Worm (Caenorhabditis elegans) whole organism, early embryonic: ENCODE measurements around the gene gegf-1.

ENCODE experiments used
- F13C5.2 ChIP-seq: sonication (generic microtip); optimal IDR thresholded peaks from 2 replicates; lab custom pipeline; 2017; ENCODE audit warnings: mild to moderate bottlenecking, missing genetic modification characterization, inconsistent platforms, missing compliant biosample characterization
- aly-1 ChIP-seq: sonication (generic microtip); optimal IDR thresholded peaks from 2 replicates; lab custom pipeline; 2016; ENCODE audit warnings: missing genetic modification characterization, missing compliant biosample characterization
- ama-1 ChIP-seq: fragments of 150-350 bp; optimal IDR thresholded peaks from 2 replicates; lab custom pipeline; 2014
- ceh-36 ChIP-seq: sonication (generic microtip); optimal IDR thresholded peaks from 2 replicates; lab custom pipeline; 2016; ENCODE audit warnings: missing genetic modification characterization, inconsistent platforms, missing compliant biosample characterization
- hnd-1 ChIP-seq: sonication (generic microtip); optimal IDR thresholded peaks from 2 replicates; lab custom pipeline; 2016; ENCODE audit warnings: missing genetic modification characterization, missing compliant biosample characterization
- scrt-1 ChIP-seq: fragments of 200-800 bp; sonication (Bioruptor generic); IDR thresholded peaks from 2 replicates; pipeline ENCODE4 v1.3.6; 2022; ENCODE audit warnings: missing genetic modification characterization, missing compliant biosample characterization
- tra-4 ChIP-seq: sonication (generic microtip); optimal IDR thresholded peaks from 2 replicates; lab custom pipeline; 2017; ENCODE audit warnings: missing genetic modification characterization, missing compliant biosample characterization

DNA sequence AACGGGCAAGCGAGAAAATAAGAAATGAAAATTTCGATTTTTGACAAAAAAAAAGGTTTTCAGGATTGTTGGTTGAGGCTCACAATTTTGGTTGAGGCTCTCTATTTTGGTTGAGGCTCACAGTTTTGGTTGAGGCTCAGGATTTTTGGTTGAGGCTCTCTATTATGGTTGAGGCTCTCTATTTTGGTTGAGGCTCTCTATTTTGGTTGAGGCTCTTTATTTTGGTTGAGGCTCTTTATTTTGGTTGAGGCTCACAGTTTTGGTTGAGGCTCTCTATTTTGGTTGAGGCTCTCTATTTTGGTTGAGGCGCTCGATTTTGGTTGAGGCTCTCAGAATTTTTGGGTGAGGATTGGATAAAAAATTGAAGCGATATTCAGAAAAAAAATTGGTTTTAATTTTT lies 37.9 kb downstream of the gegf-1 start:
- TF ChIP-seq hnd-1 (tag; lab: Kevin White, UChicago) (no peak), ceh-36 (tag; lab: Kevin White, UChicago) (no peak), aly-1 (tag; lab: Kevin White, UChicago) (no peak), scrt-1 (GFP tag; lab: Robert Waterston, UW) (no peak), ama-1 (lab: Kevin White, UChicago) (no peak), F13C5.2 (no peak), tra-4 (no peak)
